Fruit fly (Drosophila melanogaster): ENCODE data around the gene RpS27.

DNA sequence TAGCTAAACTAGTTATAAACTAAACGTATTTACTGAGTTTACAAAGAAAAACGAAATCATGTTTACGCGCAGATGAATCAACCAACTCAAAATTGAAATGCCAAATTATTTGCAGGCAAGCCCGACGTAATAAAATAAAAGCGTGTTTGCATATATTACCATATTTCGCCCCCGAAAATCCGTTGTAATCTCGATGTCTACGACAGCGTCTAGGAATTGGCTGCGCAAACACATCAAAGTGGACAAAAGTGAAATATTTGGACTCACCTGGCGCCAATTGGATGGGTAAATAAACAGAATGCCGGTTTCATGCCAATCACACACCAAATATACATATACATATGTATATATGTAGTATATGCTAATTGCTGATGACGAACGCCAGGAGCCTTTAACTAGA is 11.2 kb downstream of the RpS27 start:
- TF ChIP-seq CG8478 (optimal IDR thresholded peaks at IDR 0.05) (no peak), CTCF (optimal IDR thresholded peaks at IDR 0.05) (no peak)
